Fruit fly (Drosophila melanogaster) Kc167 (cell line): ENCODE measurements around the gene rdgC.

Experiments
- Sin3A ChIP-seq: fragments of >200 bp; optimal IDR thresholded peaks from 2 replicates; lab custom pipeline; 2018; ENCODE audit warnings: missing external identifiers
- insv ChIP-seq: fragments of >200 bp; optimal IDR thresholded peaks from 3 replicates; lab custom pipeline; 2018; ENCODE audit warnings: missing external identifiers

- TF ChIP-seq Sin3A (lab: Kevin White, UChicago) (no peak), insv (lab: Kevin White, UChicago) (no peak)
Observed at dm6 chr3L:20203587-20203986, 44.3 kb upstream of the rdgC start, which contains the start of gene CG7298.
